Fruit fly (Drosophila melanogaster): ENCODE measurements around the gene CG42367.

CG42367 gene

dm6 chr2L:9915011-9915850 lies 15.1 kb upstream of the CG42367 start, which contains the start of gene yip2 (continued):
- TF ChIP-seq nom (GFP tag; optimal IDR thresholded peaks at IDR 0.05) (peak; percentile 100), Sox100B (GFP tag; optimal IDR thresholded peaks at IDR 0.05) (peak; percentile 56), C15 (GFP tag; IDR thresholded peaks at IDR 0.05) (no peak), esg (GFP tag; conservative IDR thresholded peaks at IDR 0.05) (no peak), Lim3 (GFP tag; IDR thresholded peaks at IDR 0.05) (no peak), CG17359 (tag; optimal IDR thresholded peaks at IDR 0.05) (peak; percentile 62), CG7271 (tag; optimal IDR thresholded peaks at IDR 0.05) (no peak), CG14441 (GFP tag; IDR thresholded peaks at IDR 0.05) (peak; percentile 49), CG32532 (GFP tag; IDR thresholded peaks at IDR 0.05) (peak; percentile 63; the same call in 1 of the 2 replicates), dm (GFP tag; optimal IDR thresholded peaks at IDR 0.05) (no peak), CG13624 (GFP tag; optimal IDR thresholded peaks at IDR 0.05) (peak; percentile 37), pho (GFP tag; optimal IDR thresholded peaks at IDR 0.05) (peak; percentile 58), kah (GFP tag; optimal IDR thresholded peaks at IDR 0.05) (peak; percentile 86), CG14965 (GFP tag; optimal IDR thresholded peaks at IDR 0.05; ENCODE audit: borderline replicate concordance) (no peak), NC2α (GFP tag; optimal IDR thresholded peaks at IDR 0.05) (no peak), Spps (tag; optimal IDR thresholded peaks at IDR 0.05) (no peak), Dad (GFP tag; optimal IDR thresholded peaks at IDR 0.05) (peak; percentile 12), hth (optimal IDR thresholded peaks at IDR 0.05) (no peak), CG7745 (tag; optimal IDR thresholded peaks at IDR 0.05) (no peak), CG4820 (GFP tag; optimal IDR thresholded peaks at IDR 0.05) (no peak), CG34224 (GFP tag; IDR thresholded peaks at IDR 0.05; ENCODE audit: partially characterized antibody) (no peak), nau (GFP tag; optimal IDR thresholded peaks at IDR 0.05) (peak; percentile 74), grn (GFP tag; optimal IDR thresholded peaks at IDR 0.05) (peak; percentile 78), shn (GFP tag; optimal IDR thresholded peaks at IDR 0.05) (peak; percentile 60), CG9215 (GFP tag; IDR thresholded peaks at IDR 0.05) (no peak), gce (GFP tag; IDR thresholded peaks at IDR 0.05) (peak; percentile 64; the same call in 1 of the 3 replicates), bsh (GFP tag; optimal IDR thresholded peaks at IDR 0.05) (peak; percentile 58 to 100), CG30020 (tag; optimal IDR thresholded peaks at IDR 0.05) (no peak), HmgD (GFP tag; optimal IDR thresholded peaks at IDR 0.05) (no peak), CG3065 (GFP tag; optimal IDR thresholded peaks at IDR 0.05) (no peak), Aef1 (GFP tag; IDR thresholded peaks at IDR 0.05) (0 out of 3 replicates have a peak, but pooled peaks have one; percentile 11), ac (GFP tag; optimal IDR thresholded peaks at IDR 0.05) (no peak), da (GFP tag; optimal IDR thresholded peaks at IDR 0.05) (no peak), CG15073 (GFP tag; optimal IDR thresholded peaks at IDR 0.05) (no peak), nerfin-1 (tag; optimal IDR thresholded peaks at IDR 0.05) (peak; percentile 3), ap (GFP tag; IDR thresholded peaks at IDR 0.05) (peak; percentile 52), org-1 (GFP tag; optimal IDR thresholded peaks at IDR 0.05) (peak; percentile 10), kni (GFP tag; optimal IDR thresholded peaks at IDR 0.05) (no peak), CG9797 (GFP tag; optimal IDR thresholded peaks at IDR 0.05) (no peak), cato (GFP tag; optimal IDR thresholded peaks at IDR 0.05; ENCODE audit: borderline replicate concordance) (no peak), Dp (GFP tag; optimal IDR thresholded peaks at IDR 0.05) (no peak), CG7963 (GFP tag; IDR thresholded peaks at IDR 0.05; ENCODE audit: partially characterized antibody) (no peak), CkIIα-i1 (GFP tag; IDR thresholded peaks at IDR 0.05) (no peak), Chrac-16 (GFP tag; optimal IDR thresholded peaks at IDR 0.05) (peak; percentile 25), dmrt11E (tag; optimal IDR thresholded peaks at IDR 0.05) (no peak), ab (GFP tag; optimal IDR thresholded peaks at IDR 0.05) (no peak), CG14014 (GFP tag; IDR thresholded peaks at IDR 0.05) (peak; percentile 70), Poxn (GFP tag; IDR thresholded peaks at IDR 0.05) (no peak), D19B (GFP tag; optimal IDR thresholded peaks at IDR 0.05) (peak; percentile 40), CG7839 (tag; optimal IDR thresholded peaks at IDR 0.05) (peak; percentile 55)

Data from whole organism, embryonic.